Worm (Caenorhabditis elegans) whole organism, late embryonic: Measurements from ENCODE around the gene lcmt-1.

Experiments
- C38D4.7 ChIP-seq: fragments of 200-800 bp; sonication (Bioruptor generic); optimal IDR thresholded peaks from 2 replicates; lab custom pipeline; 2018; ENCODE audit warnings: mild to moderate bottlenecking, missing genetic modification characterization, moderate library complexity, missing compliant biosample characterization
- F13H6.1 ChIP-seq: sonication (generic microtip); optimal IDR thresholded peaks from 2 replicates; lab custom pipeline; 2016; ENCODE audit warnings: missing genetic modification characterization, missing compliant biosample characterization
- K02D7.2 ChIP-seq: sonication (generic microtip); optimal IDR thresholded peaks from 2 replicates; lab custom pipeline; 2017; ENCODE audit warnings: mild to moderate bottlenecking, missing genetic modification characterization, missing compliant biosample characterization
- K09A11.1 ChIP-seq: sonication (generic microtip); optimal IDR thresholded peaks from 2 replicates; lab custom pipeline; 2017; ENCODE audit warnings: antibody characterized with exemption, mild to moderate bottlenecking, missing genetic modification characterization, missing compliant biosample characterization; ENCODE audit not compliant: insufficient read depth
- ahr-1 ChIP-seq: sonication (generic microtip); optimal IDR thresholded peaks from 2 replicates; lab custom pipeline; 2016; ENCODE audit warnings: missing genetic modification characterization, missing compliant biosample characterization
- ama-1 ChIP-seq: fragments of 150-350 bp; optimal IDR thresholded peaks from 2 replicates; lab custom pipeline; 2014
- ceh-14 ChIP-seq: sonication (generic microtip); optimal IDR thresholded peaks from 2 replicates; lab custom pipeline; 2016; ENCODE audit warnings: missing genotype, missing genetic modification characterization, missing compliant biosample characterization
- ceh-18 ChIP-seq: sonication (generic microtip); optimal IDR thresholded peaks from 2 replicates; lab custom pipeline; 2016; ENCODE audit warnings: missing genetic modification characterization, missing compliant biosample characterization
- ceh-19 ChIP-seq: fragments of 200-800 bp; sonication (Bioruptor generic); optimal IDR thresholded peaks from 2 replicates; lab custom pipeline; 2018; ENCODE audit warnings: mild to moderate bottlenecking, missing genetic modification characterization, missing compliant biosample characterization
- ceh-2 ChIP-seq: sonication (generic microtip); optimal IDR thresholded peaks from 2 replicates; lab custom pipeline; 2016; ENCODE audit warnings: missing genotype, missing genetic modification characterization, missing compliant biosample characterization
- ceh-22 ChIP-seq: sonication (generic microtip); optimal IDR thresholded peaks from 2 replicates; lab custom pipeline; 2017; ENCODE audit warnings: missing biosample characterization, missing genetic modification characterization
- ceh-34 ChIP-seq: sonication (generic microtip); optimal IDR thresholded peaks from 2 replicates; lab custom pipeline; 2016; ENCODE audit warnings: mild to moderate bottlenecking, missing genetic modification characterization, missing compliant biosample characterization
- ceh-45 ChIP-seq: fragments of 200-800 bp; sonication (Bioruptor generic); IDR thresholded peaks from 2 replicates; pipeline ENCODE4 v1.3.6; 2022; ENCODE audit warnings: missing genetic modification reagents, missing genetic modification characterization, missing compliant biosample characterization
- ceh-48 ChIP-seq: sonication (generic microtip); optimal IDR thresholded peaks from 2 replicates; lab custom pipeline; 2016; ENCODE audit warnings: missing genetic modification characterization, inconsistent platforms, missing compliant biosample characterization
- ceh-9 ChIP-seq: sonication (generic microtip); optimal IDR thresholded peaks from 2 replicates; lab custom pipeline; 2016; ENCODE audit warnings: mild to moderate bottlenecking, missing genetic modification characterization, inconsistent platforms, missing compliant biosample characterization
- che-1 ChIP-seq: sonication (generic microtip); optimal IDR thresholded peaks from 2 replicates; lab custom pipeline; 2016; ENCODE audit warnings: mild to moderate bottlenecking, missing genetic modification characterization, missing compliant biosample characterization
- dmd-4 ChIP-seq: sonication (generic microtip); optimal IDR thresholded peaks from 2 replicates; lab custom pipeline; 2016; ENCODE audit warnings: borderline replicate concordance, missing genetic modification characterization, missing compliant biosample characterization
- dve-1 ChIP-seq: sonication (generic microtip); optimal IDR thresholded peaks from 2 replicates; lab custom pipeline; 2017; ENCODE audit warnings: antibody characterized with exemption, mild to moderate bottlenecking, missing genetic modification characterization, missing compliant biosample characterization
- elt-4 ChIP-seq: sonication (generic microtip); optimal IDR thresholded peaks from 2 replicates; lab custom pipeline; 2016; ENCODE audit warnings: missing genetic modification characterization, missing compliant biosample characterization
- fax-1 ChIP-seq: sonication (generic microtip); optimal IDR thresholded peaks from 2 replicates; lab custom pipeline; 2016; ENCODE audit warnings: missing genotype, missing genetic modification characterization, missing compliant biosample characterization
- fkh-10 ChIP-seq: fragments of 150-350 bp; optimal IDR thresholded peaks from 2 replicates; lab custom pipeline; 2014; ENCODE audit warnings: missing biosample characterization, missing genetic modification reagents, missing genetic modification characterization
- fkh-6 ChIP-seq: sonication (generic microtip); optimal IDR thresholded peaks from 2 replicates; lab custom pipeline; 2016; ENCODE audit warnings: missing genetic modification characterization, missing compliant biosample characterization
- hlh-30 ChIP-seq: sonication (generic microtip); optimal IDR thresholded peaks from 2 replicates; lab custom pipeline; 2017; ENCODE audit warnings: antibody characterized with exemption, missing genetic modification characterization, missing compliant biosample characterization; ENCODE audit not compliant: insufficient read depth
- hlh-6 ChIP-seq: sonication (generic microtip); optimal IDR thresholded peaks from 2 replicates; lab custom pipeline; 2016; ENCODE audit warnings: missing genotype, missing genetic modification characterization, missing compliant biosample characterization
- hlh-8 ChIP-seq: sonication (generic microtip); optimal IDR thresholded peaks from 2 replicates; lab custom pipeline; 2016; ENCODE audit warnings: missing genotype, missing genetic modification characterization, missing compliant biosample characterization
- nfya-1 ChIP-seq: sonication (generic microtip); optimal IDR thresholded peaks from 2 replicates; lab custom pipeline; 2017; ENCODE audit warnings: missing genetic modification characterization, mild to moderate bottlenecking, missing compliant biosample characterization, antibody characterized with exemption, moderate library complexity
- nhr-232 ChIP-seq: sonication (generic microtip); optimal IDR thresholded peaks from 2 replicates; lab custom pipeline; 2016; ENCODE audit warnings: missing genetic modification characterization, missing compliant biosample characterization
- npax-4 ChIP-seq: sonication (generic microtip); optimal IDR thresholded peaks from 2 replicates; lab custom pipeline; 2016; ENCODE audit warnings: missing genetic modification characterization, missing compliant biosample characterization
- pag-3 ChIP-seq: sonication (generic microtip); optimal IDR thresholded peaks from 2 replicates; lab custom pipeline; 2016; ENCODE audit warnings: missing compliant biosample characterization, missing genetic modification characterization, borderline replicate concordance
- pat-9 ChIP-seq: fragments of 200-800 bp; sonication (Bioruptor generic); optimal IDR thresholded peaks from 2 replicates; lab custom pipeline; 2018; ENCODE audit warnings: mild to moderate bottlenecking, missing genetic modification characterization, moderate library complexity, missing compliant biosample characterization
- pax-1 ChIP-seq: fragments of 150-350 bp; optimal IDR thresholded peaks from 2 replicates; lab custom pipeline; 2014; ENCODE audit warnings: missing biosample characterization, missing genetic modification characterization
- pha-4 ChIP-seq: fragments of 150-350 bp; optimal IDR thresholded peaks from 2 replicates; lab custom pipeline; 2018; ENCODE audit warnings: missing biosample characterization, missing genetic modification reagents, missing genetic modification characterization
- pqm-1 ChIP-seq: sonication (generic microtip); optimal IDR thresholded peaks from 2 replicates; lab custom pipeline; 2016; ENCODE audit warnings: missing genetic modification characterization, missing compliant biosample characterization
- ref-2 ChIP-seq: sonication (generic microtip); optimal IDR thresholded peaks from 2 replicates; lab custom pipeline; 2016; ENCODE audit warnings: missing genetic modification characterization, missing compliant biosample characterization
- rnt-1 ChIP-seq: sonication (generic microtip); optimal IDR thresholded peaks from 2 replicates; lab custom pipeline; 2016; ENCODE audit warnings: missing genetic modification characterization, missing compliant biosample characterization
- sdc-2 ChIP-seq: sonication (generic microtip); optimal IDR thresholded peaks from 2 replicates; lab custom pipeline; 2016; ENCODE audit warnings: missing genotype, missing genetic modification characterization, missing compliant biosample characterization
- sox-2 ChIP-seq: fragments of 200-800 bp; sonication (Bioruptor generic); IDR thresholded peaks from 2 replicates; pipeline ENCODE4 v1.3.6; 2022; ENCODE audit warnings: missing genetic modification reagents, missing genetic modification characterization, missing compliant biosample characterization
- sox-4 ChIP-seq: sonication (generic microtip); optimal IDR thresholded peaks from 2 replicates; lab custom pipeline; 2017; ENCODE audit warnings: mild to moderate bottlenecking, missing genetic modification characterization, inconsistent platforms, missing compliant biosample characterization
- syd-9 ChIP-seq: sonication (generic microtip); optimal IDR thresholded peaks from 2 replicates; lab custom pipeline; 2016; ENCODE audit warnings: mild to moderate bottlenecking, missing genetic modification characterization, moderate library complexity, missing compliant biosample characterization
- tbx-2 ChIP-seq: sonication (generic microtip); optimal IDR thresholded peaks from 2 replicates; lab custom pipeline; 2016; ENCODE audit warnings: missing genetic modification characterization, missing compliant biosample characterization
- unc-42 ChIP-seq: sonication (generic microtip); optimal IDR thresholded peaks from 2 replicates; lab custom pipeline; 2016; ENCODE audit warnings: missing genotype, missing genetic modification characterization, missing compliant biosample characterization
- zip-5 ChIP-seq: sonication (generic microtip); optimal IDR thresholded peaks from 2 replicates; lab custom pipeline; 2016; ENCODE audit warnings: missing genetic modification characterization, missing compliant biosample characterization

Gene lcmt-1

DNA sequence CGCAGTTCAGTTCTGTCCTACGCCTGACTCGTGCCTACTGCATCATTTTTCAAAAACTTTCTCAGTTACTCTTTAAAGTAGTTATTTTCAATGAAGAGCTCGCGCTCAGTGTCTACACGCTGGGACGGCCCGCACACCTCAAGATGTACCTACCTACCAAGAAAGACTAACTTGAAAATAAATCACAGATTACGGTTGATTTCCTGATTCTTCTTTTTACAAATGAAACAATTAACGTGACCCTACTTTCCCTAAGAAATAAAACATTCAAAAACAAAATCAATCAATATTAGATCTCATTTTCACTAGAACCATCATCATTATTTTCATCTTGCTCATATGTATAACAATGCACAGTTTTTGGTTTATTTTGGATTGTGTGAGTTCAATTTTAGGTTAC is 21.8 kb upstream of the lcmt-1 start, which contains the start of gene H38K22.7:
TSS of gene H38K22.7 (plus strand) at position 301 of the 400 bp plus-strand sequence.
- TF ChIP-seq zip-5 (no peak), F13H6.1 (tag; lab: Kevin White, UChicago) (no peak), hlh-8 (tag; lab: Kevin White, UChicago) (no peak), elt-4 (tag; lab: Kevin White, UChicago) (no peak), ceh-9 (tag; lab: Kevin White, UChicago) (no peak), ceh-22 (tag; lab: Kevin White, UChicago) (no peak), nhr-232 (tag; lab: Kevin White, UChicago) (no peak), pqm-1 (tag; lab: Kevin White, UChicago) (no peak), rnt-1 (tag; lab: Kevin White, UChicago) (no peak), ceh-19 (GFP tag; lab: Kevin White, UChicago) (no peak), K02D7.2 (tag; lab: Kevin White, UChicago) (no peak), unc-42 (tag; lab: Kevin White, UChicago) (no peak), tbx-2 (tag; lab: Kevin White, UChicago) (no peak), ceh-2 (tag; lab: Kevin White, UChicago) (no peak), fkh-6 (no peak)
- TF ChIP-seq, all 69 proteins: peak for 0

DNA sequence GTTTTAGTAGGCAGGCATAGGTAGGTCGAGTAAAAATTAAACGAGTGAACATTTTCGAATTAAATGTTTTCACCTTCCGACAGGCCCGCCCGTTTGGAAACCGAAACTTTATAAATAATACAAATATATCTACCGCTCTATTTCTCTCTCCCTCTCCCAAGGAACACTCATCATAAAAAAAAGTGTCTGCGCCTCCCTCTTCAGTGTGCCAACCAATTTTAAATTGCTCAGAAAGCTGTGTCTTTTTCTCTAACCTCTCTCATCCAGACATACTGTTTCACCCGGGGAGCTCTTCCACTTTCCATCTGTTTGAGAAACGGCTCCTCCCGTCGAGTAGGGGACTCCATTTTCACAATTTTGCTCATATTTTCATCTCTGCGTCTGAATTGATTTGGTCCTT is 20.1 kb upstream of the lcmt-1 start:
- no peak for TF ChIP-seq pat-9 (tag; lab: Kevin White, UChicago)
- TF ChIP-seq ceh-45 (GFP tag; lab: Robert Waterston, UW): no peak
- no peak for TF ChIP-seq fkh-10 (GFP tag; lab: Kevin White, UChicago)
- TF ChIP-seq sox-2 (GFP tag; lab: Robert Waterston, UW): no peak
- TF ChIP-seq ahr-1 (tag; lab: Kevin White, UChicago): no peak
- no peak for TF ChIP-seq nhr-232 (tag; lab: Kevin White, UChicago)
- no peak for TF ChIP-seq hlh-6 (tag; lab: Kevin White, UChicago)
- no peak for TF ChIP-seq sox-4
- TF ChIP-seq syd-9 (tag; lab: Kevin White, UChicago): no peak
- TF ChIP-seq elt-4 (tag; lab: Kevin White, UChicago): no peak
- TF ChIP-seq K09A11.1 (tag; lab: Kevin White, UChicago): no peak
- TF ChIP-seq hlh-30: no peak
- TF ChIP-seq sdc-2 (tag; lab: Kevin White, UChicago): no peak
- no peak for TF ChIP-seq hlh-8 (tag; lab: Kevin White, UChicago)
- no peak for TF ChIP-seq ama-1 (lab: Kevin White, UChicago)
- TF ChIP-seq pqm-1 (tag; lab: Kevin White, UChicago): no peak
- TF ChIP-seq unc-42 (tag; lab: Kevin White, UChicago): peak; percentile 21
- no peak for TF ChIP-seq rnt-1 (tag; lab: Kevin White, UChicago)
- TF ChIP-seq npax-4: no peak
- peak; percentile 8 for TF ChIP-seq nfya-1 (tag; lab: Kevin White, UChicago)
- no peak for TF ChIP-seq dve-1 (tag; lab: Kevin White, UChicago)
- peak; percentile 22 for TF ChIP-seq ceh-18 (tag; lab: Kevin White, UChicago)
- no peak for TF ChIP-seq pag-3
- no peak for TF ChIP-seq tbx-2 (tag; lab: Kevin White, UChicago)
- TF ChIP-seq pha-4: no peak
- TF ChIP-seq C38D4.7: no peak
- TF ChIP-seq pax-1 (tag; lab: Kevin White, UChicago): no peak
- peak; percentile 12 for TF ChIP-seq ceh-14 (tag; lab: Kevin White, UChicago)
- TF ChIP-seq che-1: no peak
- TF ChIP-seq fax-1 (tag; lab: Kevin White, UChicago): no peak
- TF ChIP-seq, all 69 proteins: peak for 4

ce11 chrIII:4323859-4324258 is 19.4 kb upstream of the lcmt-1 start, which contains the start of gene H38K22.9:
Gene H38K22.9 (plus strand): TSS chrIII:4324159.
- TF ChIP-seq fkh-10 (GFP tag; lab: Kevin White, UChicago) (no peak), ref-2 (tag; lab: Kevin White, UChicago) (no peak), dmd-4 (no peak), pat-9 (tag; lab: Kevin White, UChicago) (no peak), ceh-34 (no peak), ceh-45 (GFP tag; lab: Robert Waterston, UW) (no peak), ceh-48 (tag; lab: Kevin White, UChicago) (no peak), sox-4 (no peak), dve-1 (tag; lab: Kevin White, UChicago) (no peak)
